Fruit fly (Drosophila melanogaster) whole organism, embryonic: ENCODE measurements around the gene ovm.
A peak's percentile ranks its signal among the peaks of the same experiment; 100 is the strongest.

Experiments used
- Atf-2 ChIP-seq: fragments of 200-800 bp; sonication (Bioruptor generic); optimal IDR thresholded peaks from 2 replicates; lab custom pipeline; 2016; ENCODE audit warnings: missing biosample characterization, missing genetic modification characterization
- CG10462 ChIP-seq: fragments of 200-800 bp; sonication (Bioruptor generic); optimal IDR thresholded peaks from 2 replicates; lab custom pipeline; 2016; ENCODE audit warnings: missing biosample characterization, missing genetic modification characterization
- CG10543 ChIP-seq: fragments of 200-800 bp; sonication (Bioruptor generic); optimal IDR thresholded peaks from 3 replicates; lab custom pipeline; 2017; ENCODE audit warnings: missing biosample characterization, mild to moderate bottlenecking, missing genetic modification characterization, moderate library complexity
- CG11695 ChIP-seq: fragments of 200-800 bp; sonication (Bioruptor generic); IDR thresholded peaks from 3 replicates; pipeline ENCODE4 v1.3.6; 2022; ENCODE audit warnings: missing biosample characterization, missing genetic modification characterization
- CG12299 ChIP-seq: fragments of 200-800 bp; sonication (Bioruptor generic); optimal IDR thresholded peaks from 2 replicates; lab custom pipeline; 2018; ENCODE audit warnings: missing biosample characterization, mild to moderate bottlenecking, missing genetic modification characterization
- CG12744 ChIP-seq: fragments of 200-800 bp; sonication (Bioruptor generic); optimal IDR thresholded peaks from 2 replicates; lab custom pipeline; 2016; ENCODE audit warnings: missing biosample characterization, missing genetic modification characterization
- CG12769 ChIP-seq: fragments of 200-800 bp; sonication (Bioruptor generic); optimal IDR thresholded peaks from 2 replicates; lab custom pipeline; 2019; ENCODE audit warnings: missing biosample characterization, mild to moderate bottlenecking, missing genetic modification characterization, moderate library complexity
- CG15011 ChIP-seq: fragments of 200-800 bp; sonication (Bioruptor generic); optimal IDR thresholded peaks from 3 replicates; lab custom pipeline; 2018; ENCODE audit warnings: missing biosample characterization, mild to moderate bottlenecking, missing genetic modification characterization
- CG15269 ChIP-seq: fragments of 200-800 bp; sonication (Bioruptor generic); optimal IDR thresholded peaks from 2 replicates; lab custom pipeline; 2018; ENCODE audit warnings: missing biosample characterization, mild to moderate bottlenecking, missing genetic modification characterization, moderate library complexity
- CG15601 ChIP-seq: fragments of 200-800 bp; sonication (Bioruptor generic); optimal IDR thresholded peaks from 3 replicates; lab custom pipeline; 2019; ENCODE audit warnings: missing biosample characterization, mild to moderate bottlenecking, missing genetic modification characterization, moderate library complexity
- CG17359 ChIP-seq: fragments of 200-800 bp; sonication (Bioruptor generic); optimal IDR thresholded peaks from 3 replicates; lab custom pipeline; 2018; ENCODE audit warnings: missing biosample characterization, mild to moderate bottlenecking, missing genetic modification characterization, moderate library complexity
- CG1832 ChIP-seq: fragments of 200-800 bp; sonication (Bioruptor generic); optimal IDR thresholded peaks from 2 replicates; lab custom pipeline; 2017; ENCODE audit warnings: missing biosample characterization, mild to moderate bottlenecking, missing genetic modification characterization, inconsistent platforms
- CG18476 ChIP-seq: fragments of 200-800 bp; sonication (Bioruptor generic); optimal IDR thresholded peaks from 2 replicates; lab custom pipeline; 2016; ENCODE audit warnings: missing biosample characterization, mild to moderate bottlenecking, missing genetic modification characterization
- CG2678 ChIP-seq: fragments of 200-800 bp; sonication (Bioruptor generic); optimal IDR thresholded peaks from 3 replicates; lab custom pipeline; 2019; ENCODE audit warnings: missing biosample characterization, mild to moderate bottlenecking, missing genetic modification characterization, moderate library complexity
- CG30403 ChIP-seq: fragments of 200-800 bp; sonication (Bioruptor generic); optimal IDR thresholded peaks from 3 replicates; lab custom pipeline; 2016; ENCODE audit warnings: missing biosample characterization, missing genetic modification characterization
- CG31441 ChIP-seq: fragments of 200-800 bp; sonication (Bioruptor generic); IDR thresholded peaks from 2 replicates; pipeline ENCODE4 v1.3.6; 2022; ENCODE audit warnings: missing biosample characterization, missing genetic modification characterization
- CG34422 ChIP-seq: fragments of 200-800 bp; sonication (Bioruptor generic); IDR thresholded peaks from 3 replicates; pipeline ENCODE4 v1.3.6; 2022; ENCODE audit warnings: missing biosample characterization, missing genetic modification characterization
- CG9215 ChIP-seq: fragments of 200-800 bp; sonication (Bioruptor generic); IDR thresholded peaks from 2 replicates; pipeline ENCODE4 v1.3.6; 2022; ENCODE audit warnings: missing biosample characterization, missing genetic modification characterization
- CTCF ChIP-seq: fragments of 200-800 bp; sonication (Bioruptor generic); optimal IDR thresholded peaks from 2 replicates; lab custom pipeline; 2017; ENCODE audit warnings: missing biosample characterization, mild to moderate bottlenecking, missing genetic modification characterization, moderate library complexity
- CkIIα-i1 ChIP-seq: fragments of 200-800 bp; sonication (Bioruptor generic); IDR thresholded peaks from 2 replicates; pipeline ENCODE4 v1.3.6; 2022; ENCODE audit warnings: missing biosample characterization, missing genetic modification characterization
- CoRest ChIP-seq: fragments of 200-800 bp; sonication (Bioruptor generic); optimal IDR thresholded peaks from 3 replicates; lab custom pipeline; 2018; ENCODE audit warnings: missing biosample characterization, mild to moderate bottlenecking, missing genetic modification characterization, moderate library complexity
- Dip3 ChIP-seq: fragments of 200-800 bp; sonication (Bioruptor generic); optimal IDR thresholded peaks from 3 replicates; lab custom pipeline; 2016; ENCODE audit warnings: missing biosample characterization, missing genetic modification characterization
- Dref ChIP-seq: fragments of 200-800 bp; sonication (Bioruptor generic); IDR thresholded peaks from 2 replicates; pipeline ENCODE4 v1.3.6; 2022; ENCODE audit warnings: missing biosample characterization, missing genetic modification characterization
- E2f2 ChIP-seq: fragments of 200-800 bp; sonication (Bioruptor generic); IDR thresholded peaks from 2 replicates; pipeline ENCODE4 v1.3.6; 2022; ENCODE audit warnings: missing biosample characterization, missing genetic modification characterization
- Jarid2 ChIP-seq: fragments of 200-800 bp; sonication (Bioruptor generic); optimal IDR thresholded peaks from 3 replicates; lab custom pipeline; 2017; ENCODE audit warnings: mild to moderate bottlenecking, missing biosample characterization, missing genetic modification reagents, missing genetic modification characterization
- Lim3 ChIP-seq: fragments of 200-800 bp; sonication (Bioruptor generic); IDR thresholded peaks from 2 replicates; pipeline ENCODE4 v1.3.6; 2022; ENCODE audit warnings: missing biosample characterization, missing genetic modification characterization
- Meics ChIP-seq: fragments of 200-800 bp; sonication (Bioruptor generic); optimal IDR thresholded peaks from 2 replicates; lab custom pipeline; 2017; ENCODE audit warnings: missing biosample characterization, mild to moderate bottlenecking, missing genetic modification characterization
- Nf-YB ChIP-seq: fragments of 200-800 bp; sonication (Bioruptor generic); optimal IDR thresholded peaks from 3 replicates; lab custom pipeline; 2019; ENCODE audit warnings: missing biosample characterization, mild to moderate bottlenecking, missing genetic modification characterization, moderate library complexity
- Opbp ChIP-seq: fragments of 200-800 bp; sonication (Bioruptor generic); IDR thresholded peaks from 3 replicates; pipeline ENCODE4 v1.3.6; 2022; ENCODE audit warnings: missing biosample characterization, missing genetic modification characterization; ENCODE audit not compliant: partially characterized antibody
- TFAM ChIP-seq: fragments of 200-800 bp; sonication (Bioruptor generic); optimal IDR thresholded peaks from 2 replicates; lab custom pipeline; 2017; ENCODE audit warnings: missing biosample characterization, missing genetic modification characterization, inconsistent platforms
- Usf ChIP-seq: fragments of 200-800 bp; sonication (Bioruptor generic); optimal IDR thresholded peaks from 2 replicates; lab custom pipeline; 2017; ENCODE audit warnings: missing genotype, missing biosample characterization, missing genetic modification characterization
- Xbp1 ChIP-seq: fragments of 200-800 bp; sonication (Bioruptor generic); optimal IDR thresholded peaks from 3 replicates; lab custom pipeline; 2016; ENCODE audit warnings: missing biosample characterization, mild to moderate bottlenecking, missing genetic modification characterization
- YL-1 ChIP-seq: fragments of 200-800 bp; sonication (Bioruptor generic); optimal IDR thresholded peaks from 3 replicates; lab custom pipeline; 2017; ENCODE audit warnings: missing biosample characterization, mild to moderate bottlenecking, missing genetic modification characterization
- ash1 ChIP-seq: fragments of 200-800 bp; sonication (Bioruptor generic); optimal IDR thresholded peaks from 2 replicates; lab custom pipeline; 2018; ENCODE audit warnings: missing biosample characterization, mild to moderate bottlenecking, missing genetic modification characterization
- chn ChIP-seq: fragments of 200-800 bp; sonication (Bioruptor generic); optimal IDR thresholded peaks from 2 replicates; lab custom pipeline; 2016; ENCODE audit warnings: missing biosample characterization, missing genetic modification characterization
- crp ChIP-seq, 2 experiments: fragments of 200-800 bp; sonication (Bioruptor generic); optimal IDR thresholded peaks; 2 replicates in 1 of 2; 3 replicates in 1 of 2; lab custom pipeline; 2017; ENCODE audit warnings: missing biosample characterization in 2 of 2, missing genetic modification characterization in 2 of 2, mild to moderate bottlenecking in 1 of 2, moderate library complexity in 1 of 2
- disco-r ChIP-seq: fragments of 200-800 bp; sonication (Bioruptor generic); optimal IDR thresholded peaks from 2 replicates; lab custom pipeline; 2016; ENCODE audit warnings: missing biosample characterization, missing genetic modification characterization
- ems ChIP-seq: fragments of 200-800 bp; sonication (Bioruptor generic); optimal IDR thresholded peaks from 3 replicates; lab custom pipeline; 2016; ENCODE audit warnings: missing biosample characterization, missing genetic modification characterization
- eyg ChIP-seq: fragments of 200-800 bp; sonication (Bioruptor generic); optimal IDR thresholded peaks from 3 replicates; lab custom pipeline; 2016; ENCODE audit warnings: missing biosample characterization, missing genetic modification characterization
- fd64A ChIP-seq: fragments of 200-800 bp; sonication (Bioruptor generic); optimal IDR thresholded peaks from 3 replicates; lab custom pipeline; 2018; ENCODE audit warnings: missing biosample characterization, mild to moderate bottlenecking, missing genetic modification characterization
- gsb-n ChIP-seq: fragments of 200-800 bp; sonication (Bioruptor generic); optimal IDR thresholded peaks from 3 replicates; lab custom pipeline; 2018; ENCODE audit warnings: missing biosample characterization, mild to moderate bottlenecking, missing genetic modification characterization
- jigr1 ChIP-seq: fragments of 200-800 bp; sonication (Bioruptor generic); IDR thresholded peaks from 3 replicates; pipeline ENCODE4 v1.3.6; 2022; ENCODE audit warnings: missing biosample characterization, missing genetic modification characterization
- kah ChIP-seq: fragments of 200-800 bp; sonication (Bioruptor generic); optimal IDR thresholded peaks from 2 replicates; lab custom pipeline; 2018; ENCODE audit warnings: missing biosample characterization, mild to moderate bottlenecking, missing genetic modification characterization
- lilli ChIP-seq: fragments of 200-800 bp; sonication (Bioruptor generic); optimal IDR thresholded peaks from 3 replicates; lab custom pipeline; 2016; ENCODE audit warnings: missing biosample characterization, missing genetic modification characterization
- pan ChIP-seq, 4 experiments: fragments of >200 bp in 3 of 4; fragments of 200-800 bp in 1 of 4; sonication (Bioruptor generic) in 1 of 4; optimal IDR thresholded peaks in 3 of 4; IDR thresholded peaks in 1 of 4; 2 replicates each; pipeline versions ENCODE4 v1.3.6 to Lab custom; 2017 to 2022; ENCODE audit warnings: missing biosample characterization in 2 of 4, missing genetic modification characterization in 2 of 4, mixed read lengths in 1 of 4
- sens-2 ChIP-seq: fragments of 200-800 bp; sonication (Bioruptor generic); IDR thresholded peaks from 2 replicates; pipeline ENCODE4 v1.3.6; 2022; ENCODE audit warnings: missing biosample characterization, missing genetic modification characterization
- trem ChIP-seq: fragments of 200-800 bp; optimal IDR thresholded peaks from 3 replicates; lab custom pipeline; 2019; ENCODE audit warnings: missing biosample characterization, mild to moderate bottlenecking, missing genetic modification characterization, moderate library complexity
- zfh1 ChIP-seq: fragments of 200-800 bp; sonication (Bioruptor generic); IDR thresholded peaks from 3 replicates; pipeline ENCODE4 v1.3.6; 2022; ENCODE audit warnings: missing biosample characterization, missing genetic modification characterization

Gene ovm

DNA sequence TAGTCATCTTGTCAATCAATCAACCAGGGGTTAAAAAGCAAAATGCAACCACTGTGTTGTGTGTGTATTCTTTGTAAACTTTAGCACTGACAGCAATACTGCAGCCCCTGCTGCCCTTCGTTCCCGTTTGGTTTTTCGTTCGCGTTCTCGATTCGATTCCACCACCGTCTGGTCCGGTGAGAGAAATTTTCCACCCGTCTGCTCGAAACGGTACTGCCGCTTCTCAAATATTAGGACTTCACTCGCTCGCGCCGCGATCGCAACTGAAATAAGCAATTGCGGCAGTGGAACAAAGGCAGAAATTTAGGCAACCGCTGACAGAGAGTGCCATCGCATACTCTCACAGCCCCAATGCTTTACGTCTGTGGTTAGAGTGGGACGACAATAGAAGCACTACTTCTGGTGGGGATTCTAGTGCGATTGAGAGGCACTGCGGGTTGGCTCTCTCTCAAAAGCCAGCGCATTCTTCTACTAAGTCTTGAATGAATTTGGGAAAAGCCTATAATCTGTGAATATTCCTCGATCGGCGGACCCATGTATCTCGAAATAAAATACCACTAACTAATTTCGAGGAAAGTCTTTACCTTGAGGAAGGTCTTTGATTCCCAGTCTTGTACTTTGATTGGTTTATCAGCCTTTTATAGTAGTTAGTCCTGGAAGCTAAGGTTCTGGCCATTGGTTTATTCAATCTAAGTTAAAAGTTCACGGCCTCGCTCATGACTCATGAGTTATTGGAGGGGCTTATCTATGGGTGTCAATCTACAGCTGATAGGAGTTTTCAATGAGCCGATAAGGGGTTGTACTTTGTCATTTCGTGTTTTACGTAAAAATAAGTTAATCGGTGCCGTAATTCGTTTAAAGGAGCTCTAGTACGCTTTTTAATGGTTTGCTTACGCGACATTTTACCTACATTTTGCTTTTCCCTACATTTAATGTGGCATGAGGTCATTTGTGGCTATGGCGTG, 11.5 kb downstream of the ovm start (continued):
- TF ChIP-seq Opbp, result peak; percentile 69; the same call in 2 of the 3 replicates
- TF ChIP-seq CG17359, result peak; percentile 49
- no peak for TF ChIP-seq CG9215 (GFP tag; lab: Robert Waterston, UW)
- no peak for TF ChIP-seq fd64A (GFP tag; lab: Kevin White, UChicago)
- TF ChIP-seq CoRest (tag; lab: Kevin White, UChicago), result peak; percentile 23
- peak; percentile 57 for TF ChIP-seq CG12299
- no peak for TF ChIP-seq chn
- TF ChIP-seq CTCF (GFP tag; lab: Kevin White, UChicago), result peak; percentile 8
- peak; percentile 23; the same call in 1 of the 2 replicates for TF ChIP-seq E2f2 (GFP tag; lab: Robert Waterston, UW)
- TF ChIP-seq kah, result peak; percentile 71
- peak; percentile 18 for TF ChIP-seq CG15269 (tag; lab: Kevin White, UChicago)
- peak; percentile 51 for TF ChIP-seq CG2678 (tag; lab: Kevin White, UChicago)
- TF ChIP-seq Nf-YB (GFP tag; lab: Kevin White, UChicago), result peak; percentile 50
- TF ChIP-seq Atf-2, result no peak
- no peak for TF ChIP-seq Dref (GFP tag; lab: Robert Waterston, UW)
- peak; percentile 38; the same call in 1 of the 2 replicates for TF ChIP-seq CG31441 (GFP tag; lab: Robert Waterston, UW)
- no peak for TF ChIP-seq Dip3 (GFP tag; lab: Kevin White, UChicago)
- no peak for TF ChIP-seq pan (optimal IDR thresholded peaks at IDR 0.05; lab: Kevin White, UChicago)
- TF ChIP-seq pan (GFP tag; optimal IDR thresholded peaks at IDR 0.05 in 1 of 2, IDR thresholded peaks at IDR 0.05 in 1 of 2), result peak in 1 of 2 experiments; percentile 72
- peak in 1 of 2 experiments; percentile 0 for TF ChIP-seq crp (GFP tag; optimal IDR thresholded peaks at IDR 0.05; lab: Kevin White, UChicago)
- TF ChIP-seq YL-1 (GFP tag; lab: Kevin White, UChicago), result no peak
- peak; percentile 64; the same call in 2 of the 3 replicates for TF ChIP-seq CG34422 (GFP tag; lab: Robert Waterston, UW)
- no peak for TF ChIP-seq eyg
- no peak for TF ChIP-seq TFAM (GFP tag; lab: Kevin White, UChicago)
- TF ChIP-seq CG15601, result peak; percentile 60
- no peak for TF ChIP-seq CkIIα-i1 (GFP tag; lab: Robert Waterston, UW)
- peak; percentile 42 for TF ChIP-seq lilli
- peak; percentile 90 for TF ChIP-seq CG10543 (GFP tag; lab: Kevin White, UChicago)
- no peak for TF ChIP-seq disco-r (GFP tag; lab: Kevin White, UChicago)
- no peak for TF ChIP-seq gsb-n (tag; lab: Kevin White, UChicago)
- TF ChIP-seq trem (tag; lab: Kevin White, UChicago), result peak; percentile 32
- no peak for TF ChIP-seq jigr1 (GFP tag; lab: Robert Waterston, UW)
- TF ChIP-seq Xbp1 (GFP tag; lab: Kevin White, UChicago), result no peak
- TF ChIP-seq Lim3, result no peak
- no peak for TF ChIP-seq CG11695 (GFP tag; lab: Robert Waterston, UW)
- peak; percentile 93 for TF ChIP-seq CG12769 (tag; lab: Kevin White, UChicago)
- peak; percentile 60; the same call in 2 of the 3 replicates for TF ChIP-seq zfh1 (GFP tag; lab: Robert Waterston, UW)
- TF ChIP-seq Jarid2 (GFP tag; lab: Kevin White, UChicago), result peak; percentile 97
- no peak for TF ChIP-seq CG30403 (GFP tag; lab: Kevin White, UChicago)
- TF ChIP-seq CG10462 (GFP tag; lab: Kevin White, UChicago), result no peak
- no peak for TF ChIP-seq sens-2 (GFP tag; lab: Robert Waterston, UW)
- TF ChIP-seq CG1832, result peak; percentile 79
- TF ChIP-seq CG18476, result no peak
- no peak for TF ChIP-seq Usf (GFP tag; lab: Kevin White, UChicago)
- no peak for TF ChIP-seq ems
- TF ChIP-seq CG15011 (GFP tag; lab: Kevin White, UChicago), result no peak
- no peak for TF ChIP-seq CG12744
- TF ChIP-seq Meics (GFP tag; lab: Kevin White, UChicago), result peak; percentile 39
- TF ChIP-seq ash1, result peak; percentile 33
